Worm (Caenorhabditis elegans): ENCODE measurements around the gene F38E11.9.

DNA sequence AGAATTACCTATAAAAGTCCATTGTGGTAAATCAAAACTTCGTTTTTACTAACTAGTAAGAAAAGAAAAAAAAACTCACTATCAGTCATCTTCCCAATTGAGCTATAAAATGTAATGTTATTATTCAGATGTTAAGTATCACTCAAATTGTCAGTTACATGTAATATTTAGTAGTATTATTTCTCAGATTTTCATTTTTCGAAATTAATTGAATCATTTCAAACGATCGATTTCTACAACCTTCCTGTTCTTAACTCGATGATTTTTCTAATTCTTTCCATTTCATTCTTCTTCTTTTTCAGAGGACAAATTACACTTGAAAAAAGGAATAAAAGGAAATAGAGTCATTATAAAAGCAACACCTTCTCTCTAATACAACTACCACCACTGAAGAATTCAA, 15.9 kb downstream of the F38E11.9 start, which contains the start of gene F59B8.1:
- TF ChIP-seq jun-1 (tag; optimal IDR thresholded peaks at IDR 0.05) = no peak
- TF ChIP-seq D1046.2 (GFP tag; IDR thresholded peaks at IDR 0.05) = no peak
